Worm (Caenorhabditis elegans): ENCODE results near the gene F40G9.17.

DNA sequence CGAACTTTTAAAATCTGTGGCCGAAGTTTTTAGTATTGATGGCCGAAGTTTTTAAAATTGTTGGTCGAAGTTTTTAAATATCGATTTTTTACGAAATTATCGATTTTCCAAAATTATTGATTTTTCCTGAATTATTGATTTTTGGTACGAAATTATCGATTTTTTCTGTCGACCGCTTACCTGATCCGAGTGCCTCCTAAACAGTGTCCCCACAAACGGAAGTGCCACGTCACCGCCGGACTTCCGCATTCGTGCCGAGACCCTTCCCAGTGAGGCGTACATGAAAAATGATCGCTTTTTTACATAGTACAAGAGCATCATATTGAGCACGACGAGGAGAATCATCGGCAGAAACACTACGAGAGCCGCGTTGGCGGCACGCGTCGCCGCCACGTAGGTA is 9.7 kb downstream of the F40G9.17 start:
- no peak for TF ChIP-seq dao-5 (tag; optimal IDR thresholded peaks at IDR 0.05)
- no peak for TF ChIP-seq him-1 (tag; optimal IDR thresholded peaks at IDR 0.05)

All from whole organism, L4/young adult.